Worm (Caenorhabditis elegans) whole organism, L4 larva: Measurements from ENCODE around the gene T14G8.3.
A peak's percentile ranks its signal among the peaks of the same experiment; 100 is the strongest.

Source experiments
- F44E2.7 ChIP-seq: fragments of 200-800 bp; sonication (Bioruptor generic); IDR thresholded peaks from 2 replicates; pipeline ENCODE4 v2.1.2; 2022; ENCODE audit warnings: missing genetic modification characterization, missing compliant biosample characterization
- R02D3.7 ChIP-seq: fragments of 150-350 bp; sonication (generic microtip); optimal IDR thresholded peaks from 3 replicates; lab custom pipeline; 2014; ENCODE audit warnings: missing biosample characterization, missing genetic modification characterization
- Y105C5A.15 ChIP-seq: fragments of 200-800 bp; sonication (Bioruptor generic); IDR thresholded peaks from 2 replicates; pipeline ENCODE4 v1.3.6; 2022; ENCODE audit warnings: missing genetic modification characterization, missing compliant biosample characterization
- Y5F2A.4 ChIP-seq: fragments of 200-800 bp; sonication (Bioruptor generic); optimal IDR thresholded peaks from 2 replicates; lab custom pipeline; 2018; ENCODE audit warnings: mild to moderate bottlenecking, missing genetic modification characterization, missing compliant biosample characterization
- Y75B8A.6 ChIP-seq: fragments of 200-800 bp; sonication (Bioruptor generic); IDR thresholded peaks from 2 replicates; pipeline ENCODE4 v1.3.6; 2022; ENCODE audit warnings: missing genetic modification reagents, missing genetic modification characterization, missing compliant biosample characterization
- aha-1 ChIP-seq: fragments of 150-350 bp; peaks from one replicate; lab custom pipeline; 2014; ENCODE audit warnings: missing biosample characterization, missing genetic modification characterization
- arid-1 ChIP-seq: fragments of 200-800 bp; sonication (Bioruptor generic); conservative IDR thresholded peaks from 2 replicates; pipeline ENCODE4 v1.3.6; 2022; ENCODE audit warnings: missing genetic modification reagents, missing genetic modification characterization, missing compliant biosample characterization
- ceh-32 ChIP-seq: sonication (generic microtip); optimal IDR thresholded peaks from 2 replicates; lab custom pipeline; 2016; ENCODE audit warnings: mild to moderate bottlenecking, missing genetic modification characterization, missing compliant biosample characterization; ENCODE audit not compliant: poor library complexity
- ceh-44 ChIP-seq: fragments of 200-800 bp; sonication (Bioruptor generic); IDR thresholded peaks from 2 replicates; pipeline ENCODE4 v1.3.6; 2022; ENCODE audit warnings: missing genetic modification reagents, missing genetic modification characterization, missing compliant biosample characterization
- ceh-82 ChIP-seq: sonication (generic microtip); optimal IDR thresholded peaks from 2 replicates; lab custom pipeline; 2017; ENCODE audit warnings: missing biosample characterization, missing genetic modification characterization
- cey-2 ChIP-seq: sonication (generic microtip); optimal IDR thresholded peaks from 3 replicates; lab custom pipeline; 2017; ENCODE audit warnings: missing genetic modification characterization, mild to moderate bottlenecking, missing compliant biosample characterization, antibody characterized with exemption, borderline replicate concordance; ENCODE audit not compliant: insufficient read depth
- ctbp-1 ChIP-seq: fragments of 200-800 bp; sonication (Bioruptor generic); IDR thresholded peaks from 2 replicates; pipeline ENCODE4 v1.3.6; 2022; ENCODE audit warnings: missing genetic modification reagents, missing genetic modification characterization, missing compliant biosample characterization
- daf-12 ChIP-seq: fragments of 150-350 bp; optimal IDR thresholded peaks from 2 replicates; lab custom pipeline; 2014; ENCODE audit warnings: missing biosample characterization, missing genetic modification reagents, missing genetic modification characterization
- daf-19 ChIP-seq: fragments of 200-800 bp; sonication (Bioruptor generic); conservative IDR thresholded peaks from 2 replicates; pipeline ENCODE4 v1.3.6; 2022; ENCODE audit warnings: missing genetic modification characterization, missing compliant biosample characterization
- dmd-9 ChIP-seq: fragments of 200-800 bp; sonication (Bioruptor generic); IDR thresholded peaks from 2 replicates; pipeline ENCODE4 v1.3.6; 2022; ENCODE audit warnings: missing genetic modification reagents, missing genetic modification characterization, missing compliant biosample characterization
- duxl-1 ChIP-seq: sonication (generic microtip); optimal IDR thresholded peaks from 2 replicates; lab custom pipeline; 2016; ENCODE audit warnings: mild to moderate bottlenecking, missing genetic modification characterization, moderate library complexity, missing compliant biosample characterization; ENCODE audit not compliant: poor library complexity
- egl-27 ChIP-seq: sonication (generic microtip); optimal IDR thresholded peaks from 3 replicates; lab custom pipeline; 2017; ENCODE audit warnings: missing biosample characterization, missing genetic modification reagents, missing genetic modification characterization
- egl-43 ChIP-seq: fragments of 200-800 bp; sonication (Bioruptor generic); IDR thresholded peaks from 2 replicates; pipeline ENCODE4 v1.3.6; 2022; ENCODE audit warnings: missing genetic modification reagents, missing genetic modification characterization, missing compliant biosample characterization
- fkh-10 ChIP-seq: fragments of 150-350 bp; optimal IDR thresholded peaks from 2 replicates; lab custom pipeline; 2014; ENCODE audit warnings: missing biosample characterization, missing genetic modification reagents, missing genetic modification characterization
- fos-1 ChIP-seq: fragments of 150-350 bp; optimal IDR thresholded peaks from 2 replicates; lab custom pipeline; 2014; ENCODE audit warnings: missing biosample characterization, missing genetic modification characterization
- gei-8 ChIP-seq: fragments of 200-800 bp; sonication (Bioruptor generic); optimal IDR thresholded peaks from 2 replicates; lab custom pipeline; 2018; ENCODE audit warnings: mild to moderate bottlenecking, missing genetic modification characterization, missing compliant biosample characterization
- hlh-11 ChIP-seq: fragments of 200-800 bp; sonication (Bioruptor generic); optimal IDR thresholded peaks from 2 replicates; lab custom pipeline; 2018; ENCODE audit warnings: mild to moderate bottlenecking, missing genetic modification characterization, missing compliant biosample characterization
- jun-1 ChIP-seq: fragments of 150-350 bp; optimal IDR thresholded peaks from 2 replicates; lab custom pipeline; 2014; ENCODE audit warnings: missing biosample characterization, missing genetic modification reagents, missing genetic modification characterization
- lim-7 ChIP-seq: fragments of 200-800 bp; sonication (Bioruptor generic); IDR thresholded peaks from 2 replicates; pipeline ENCODE4 v1.3.6; 2022; ENCODE audit warnings: missing genetic modification characterization, missing compliant biosample characterization
- lin-29 ChIP-seq: fragments of 200-800 bp; sonication (Bioruptor generic); IDR thresholded peaks from 2 replicates; pipeline ENCODE4 v1.3.6; 2022; ENCODE audit warnings: missing genetic modification reagents, missing genetic modification characterization, missing compliant biosample characterization
- lir-3 ChIP-seq: sonication (generic microtip); optimal IDR thresholded peaks from 2 replicates; lab custom pipeline; 2016; ENCODE audit warnings: mild to moderate bottlenecking, missing genetic modification characterization, missing compliant biosample characterization
- lsy-2 ChIP-seq, 2 experiments: fragments of 150-350 bp in 1 of 2; sonication (generic microtip) in 1 of 2; optimal IDR thresholded peaks; 2 replicates each; lab custom pipeline; 2014 to 2017; ENCODE audit warnings: missing biosample characterization in 2 of 2, missing genetic modification characterization in 2 of 2
- madf-5 ChIP-seq, 2 experiments: fragments of 200-800 bp; sonication (Bioruptor generic); IDR thresholded peaks; 2 replicates each; pipeline ENCODE4 v1.3.6; 2022; ENCODE audit warnings: missing compliant biosample characterization in 2 of 2, missing genetic modification characterization in 2 of 2
- madf-9 ChIP-seq: fragments of 200-800 bp; sonication (Bioruptor generic); conservative IDR thresholded peaks from 2 replicates; pipeline ENCODE4 v1.3.6; 2022; ENCODE audit warnings: missing genetic modification reagents, missing genetic modification characterization, missing compliant biosample characterization
- mdl-1 ChIP-seq, 2 experiments: fragments of 150-350 bp in 1 of 2; sonication (generic microtip) in 1 of 2; optimal IDR thresholded peaks; 2 replicates each; lab custom pipeline; 2014 to 2017; ENCODE audit warnings: missing biosample characterization in 2 of 2, missing genetic modification characterization in 2 of 2
- mdt-29 ChIP-seq: fragments of 200-800 bp; sonication (Bioruptor generic); IDR thresholded peaks from 2 replicates; pipeline ENCODE4 v1.3.6; 2022; ENCODE audit warnings: missing genetic modification reagents, missing genetic modification characterization, missing compliant biosample characterization
- mep-1 ChIP-seq: fragments of 150-350 bp; sonication (generic microtip); optimal IDR thresholded peaks from 3 replicates; lab custom pipeline; 2014; ENCODE audit warnings: missing biosample characterization, missing genetic modification characterization
- mes-2 ChIP-seq: sonication (generic microtip); optimal IDR thresholded peaks from 2 replicates; lab custom pipeline; 2016; ENCODE audit warnings: missing genotype, mild to moderate bottlenecking, missing genetic modification characterization, missing compliant biosample characterization; ENCODE audit not compliant: poor library complexity, severe bottlenecking
- nhr-102 ChIP-seq: sonication (generic microtip); optimal IDR thresholded peaks from 2 replicates; lab custom pipeline; 2016; ENCODE audit warnings: mild to moderate bottlenecking, missing genetic modification characterization, moderate library complexity, missing compliant biosample characterization
- nhr-111 ChIP-seq: fragments of 200-800 bp; sonication (Bioruptor generic); optimal IDR thresholded peaks from 2 replicates; lab custom pipeline; 2018; ENCODE audit warnings: mild to moderate bottlenecking, missing genetic modification characterization, missing compliant biosample characterization
- nhr-237 ChIP-seq: sonication (generic microtip); optimal IDR thresholded peaks from 2 replicates; lab custom pipeline; 2017; ENCODE audit warnings: missing biosample characterization, missing genetic modification characterization
- nhr-25 ChIP-seq: sonication (generic microtip); optimal IDR thresholded peaks from 2 replicates; lab custom pipeline; 2017; ENCODE audit warnings: missing genetic modification characterization, mild to moderate bottlenecking, missing compliant biosample characterization, antibody characterized with exemption, moderate library complexity, borderline replicate concordance; ENCODE audit not compliant: insufficient read depth
- nhr-41 ChIP-seq: fragments of 200-800 bp; sonication (Bioruptor generic); IDR thresholded peaks from 2 replicates; pipeline ENCODE4 v1.3.6; 2022; ENCODE audit warnings: missing genetic modification reagents, missing genetic modification characterization, missing compliant biosample characterization
- nhr-42 ChIP-seq: fragments of 200-800 bp; sonication (Bioruptor generic); IDR thresholded peaks from 2 replicates; pipeline ENCODE4 v1.3.6; 2022; ENCODE audit warnings: missing genetic modification characterization, missing compliant biosample characterization
- nhr-6 ChIP-seq: fragments of 150-350 bp; optimal IDR thresholded peaks from 2 replicates; lab custom pipeline; 2014; ENCODE audit warnings: missing biosample characterization, missing genetic modification characterization
- rbr-2 ChIP-seq: sonication (generic microtip); optimal IDR thresholded peaks from 2 replicates; lab custom pipeline; 2016; ENCODE audit warnings: missing genotype, missing genetic modification characterization, missing compliant biosample characterization
- saeg-2 ChIP-seq: fragments of 200-800 bp; sonication (Bioruptor generic); IDR thresholded peaks from 2 replicates; pipeline ENCODE4 v1.3.6; 2022; ENCODE audit warnings: missing genetic modification reagents, missing genetic modification characterization, missing compliant biosample characterization
- set-16 ChIP-seq: fragments of 200-800 bp; sonication (Bioruptor generic); IDR thresholded peaks from 2 replicates; pipeline ENCODE4 v1.3.6; 2022; ENCODE audit warnings: missing genetic modification reagents, missing genetic modification characterization, missing compliant biosample characterization
- snpc-4 ChIP-seq: fragments of 150-350 bp; optimal IDR thresholded peaks from 2 replicates; lab custom pipeline; 2014; ENCODE audit warnings: missing biosample characterization, missing genetic modification characterization
- spr-1 ChIP-seq: sonication (generic microtip); optimal IDR thresholded peaks from 2 replicates; lab custom pipeline; 2016; ENCODE audit warnings: mild to moderate bottlenecking, missing genetic modification characterization, missing compliant biosample characterization
- spr-3 ChIP-seq: fragments of 200-800 bp; sonication (Bioruptor generic); optimal IDR thresholded peaks from 2 replicates; lab custom pipeline; 2018; ENCODE audit warnings: mild to moderate bottlenecking, missing genetic modification characterization, missing compliant biosample characterization
- tag-97 ChIP-seq: fragments of 200-800 bp; sonication (Bioruptor generic); IDR thresholded peaks from 2 replicates; pipeline ENCODE4 v1.3.6; 2022; ENCODE audit warnings: missing genetic modification characterization, missing compliant biosample characterization
- vab-7 ChIP-seq: fragments of 200-800 bp; sonication (Bioruptor generic); IDR thresholded peaks from 2 replicates; pipeline ENCODE4 v1.3.6; 2022; ENCODE audit warnings: missing genetic modification reagents, missing genetic modification characterization, missing compliant biosample characterization
- zfp-3 ChIP-seq: fragments of 200-800 bp; sonication (Bioruptor generic); conservative IDR thresholded peaks from 2 replicates; pipeline ENCODE4 v1.3.6; 2022; ENCODE audit warnings: missing genetic modification reagents, missing genetic modification characterization, missing compliant biosample characterization
- ztf-11 ChIP-seq: fragments of 150-350 bp; optimal IDR thresholded peaks from 2 replicates; lab custom pipeline; 2014; ENCODE audit warnings: missing biosample characterization, missing genetic modification characterization

The T14G8.3 gene

DNA sequence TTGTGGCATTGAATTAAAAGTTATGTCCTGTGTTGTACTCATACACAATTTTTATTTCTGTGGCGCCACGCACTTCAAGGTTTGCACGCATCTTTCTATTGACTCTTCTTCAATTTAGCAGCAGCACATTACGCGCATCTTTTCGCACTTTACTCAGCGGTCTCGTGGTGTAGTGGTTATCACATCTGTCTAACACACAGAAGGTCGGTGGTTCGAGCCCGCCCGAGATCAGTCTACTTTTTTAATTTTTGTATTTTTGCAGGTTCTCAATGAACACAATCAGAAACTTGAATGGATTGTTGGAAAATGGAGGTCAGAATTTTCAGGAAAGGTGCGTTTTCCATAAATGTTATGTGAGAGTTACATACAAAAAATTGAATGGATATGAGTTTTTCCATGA is 17.5 kb upstream of the T14G8.3 start (continued):
- TF ChIP-seq saeg-2 (GFP tag; lab: Robert Waterston, UW) (no peak), ctbp-1 (peak; percentile 77), hlh-11 (tag; lab: Kevin White, UChicago) (peak; percentile 12), fkh-10 (GFP tag; lab: Kevin White, UChicago) (no peak), mdt-29 (GFP tag; lab: Robert Waterston, UW) (peak; percentile 59), madf-9 (0 out of 2 replicates have a peak, but pooled peaks have one; percentile 29), F44E2.7 (no peak), dmd-9 (GFP tag; lab: Robert Waterston, UW) (0 out of 2 replicates have a peak, but pooled peaks have one; percentile 24), lim-7 (GFP tag; lab: Robert Waterston, UW) (peak; percentile 89), nhr-111 (GFP tag; lab: Kevin White, UChicago) (no peak), ceh-32 (tag; lab: Kevin White, UChicago) (no peak), nhr-102 (tag; lab: Kevin White, UChicago) (peak; percentile 15), vab-7 (GFP tag; lab: Robert Waterston, UW) (peak; percentile 77), ztf-11 (tag; lab: Kevin White, UChicago) (no peak), nhr-237 (tag; lab: Kevin White, UChicago) (no peak), aha-1 (peak; percentile 69), egl-43 (GFP tag; lab: Robert Waterston, UW) (peak; percentile 89), Y105C5A.15 (GFP tag; lab: Robert Waterston, UW) (0 out of 2 replicates have a peak, but pooled peaks have one; percentile 16), nhr-41 (GFP tag; lab: Robert Waterston, UW) (0 out of 2 replicates have a peak, but pooled peaks have one; percentile 30), nhr-42 (GFP tag; lab: Robert Waterston, UW) (peak; percentile 49; the same call in 1 of the 2 replicates), R02D3.7 (tag; lab: Kevin White, UChicago) (no peak), egl-27 (tag; lab: Kevin White, UChicago) (no peak), fos-1 (no peak), rbr-2 (tag; lab: Kevin White, UChicago) (peak; percentile 35), daf-19 (peak; percentile 78; the same call in 1 of the 2 replicates), Y75B8A.6 (peak; percentile 62; the same call in 1 of the 2 replicates), ceh-44 (peak; percentile 28; the same call in 1 of the 2 replicates), tag-97 (GFP tag; lab: Robert Waterston, UW) (no peak), zfp-3 (GFP tag; lab: Robert Waterston, UW) (peak; percentile 56; the same call in 1 of the 2 replicates), nhr-6 (tag; lab: Kevin White, UChicago) (peak; percentile 6), set-16 (GFP tag; lab: Robert Waterston, UW) (no peak), lin-29 (GFP tag; lab: Robert Waterston, UW) (no peak), duxl-1 (tag; lab: Kevin White, UChicago) (peak; percentile 4), madf-5 (GFP tag; IDR thresholded peaks at IDR 0.05; lab: Robert Waterston, UW) (peak; percentile 80 to 81), spr-1 (no peak), mes-2 (tag; lab: Kevin White, UChicago) (peak; percentile 78), jun-1 (peak; percentile 5), nhr-25 (tag; lab: Kevin White, UChicago) (no peak), cey-2 (tag; lab: Kevin White, UChicago) (no peak), mdl-1 (tag; optimal IDR thresholded peaks at IDR 0.05; lab: Kevin White, UChicago) (no peak), daf-12 (tag; lab: Kevin White, UChicago) (no peak), spr-3 (GFP tag; lab: Kevin White, UChicago) (no peak), lir-3 (tag; lab: Kevin White, UChicago) (no peak), arid-1 (GFP tag; lab: Robert Waterston, UW) (peak; percentile 60), snpc-4 (tag; lab: Kevin White, UChicago) (no peak), gei-8 (GFP tag; lab: Kevin White, UChicago) (no peak), Y5F2A.4 (peak; percentile 28), mep-1 (tag; lab: Kevin White, UChicago) (peak; percentile 67), lsy-2 (tag; optimal IDR thresholded peaks at IDR 0.05; lab: Kevin White, UChicago) (peak in 1 of 2 experiments; percentile 46), ceh-82 (tag; lab: Kevin White, UChicago) (no peak)
